Worm (Caenorhabditis elegans) whole organism, early embryonic: ENCODE data around the gene B0198.3.
A peak's percentile ranks its signal among the peaks of the same experiment; 100 is the strongest.

ENCODE experiments used
- B0310.2 ChIP-seq: sonication (generic microtip); optimal IDR thresholded peaks from 2 replicates; lab custom pipeline; 2016; ENCODE audit warnings: mild to moderate bottlenecking, missing genetic modification characterization, missing compliant biosample characterization
- F13C5.2 ChIP-seq: sonication (generic microtip); optimal IDR thresholded peaks from 2 replicates; lab custom pipeline; 2017; ENCODE audit warnings: mild to moderate bottlenecking, missing genetic modification characterization, inconsistent platforms, missing compliant biosample characterization
- aly-1 ChIP-seq: sonication (generic microtip); optimal IDR thresholded peaks from 2 replicates; lab custom pipeline; 2016; ENCODE audit warnings: missing genetic modification characterization, missing compliant biosample characterization
- ama-1 ChIP-seq: fragments of 150-350 bp; optimal IDR thresholded peaks from 2 replicates; lab custom pipeline; 2014
- ceh-13 ChIP-seq: fragments of 200-800 bp; sonication (Bioruptor generic); optimal IDR thresholded peaks from 2 replicates; lab custom pipeline; 2018; ENCODE audit warnings: mild to moderate bottlenecking, missing genetic modification characterization, missing compliant biosample characterization
- ceh-36 ChIP-seq: sonication (generic microtip); optimal IDR thresholded peaks from 2 replicates; lab custom pipeline; 2016; ENCODE audit warnings: missing genetic modification characterization, inconsistent platforms, missing compliant biosample characterization
- ets-7 ChIP-seq: sonication (generic microtip); optimal IDR thresholded peaks from 2 replicates; lab custom pipeline; 2016; ENCODE audit warnings: missing genotype, missing genetic modification characterization, missing compliant biosample characterization
- flt-1 ChIP-seq: fragments of 200-800 bp; sonication (Bioruptor generic); IDR thresholded peaks from 2 replicates; pipeline ENCODE4 v1.3.6; 2022; ENCODE audit warnings: missing genetic modification characterization, missing compliant biosample characterization
- hmbx-1 ChIP-seq: sonication (generic microtip); optimal IDR thresholded peaks from 2 replicates; lab custom pipeline; 2016; ENCODE audit warnings: mild to moderate bottlenecking, missing genetic modification characterization, missing compliant biosample characterization
- hmg-4 ChIP-seq: fragments of 200-800 bp; sonication (Bioruptor generic); optimal IDR thresholded peaks from 2 replicates; lab custom pipeline; 2018; ENCODE audit warnings: mild to moderate bottlenecking, missing genetic modification characterization, missing compliant biosample characterization
- hnd-1 ChIP-seq: sonication (generic microtip); optimal IDR thresholded peaks from 2 replicates; lab custom pipeline; 2016; ENCODE audit warnings: missing genetic modification characterization, missing compliant biosample characterization
- pes-1 ChIP-seq: fragments of 200-800 bp; sonication (Bioruptor generic); IDR thresholded peaks from 2 replicates; pipeline ENCODE4 v1.3.6; 2022; ENCODE audit warnings: missing genetic modification reagents, missing genetic modification characterization, missing compliant biosample characterization
- scrt-1 ChIP-seq: fragments of 200-800 bp; sonication (Bioruptor generic); IDR thresholded peaks from 2 replicates; pipeline ENCODE4 v1.3.6; 2022; ENCODE audit warnings: missing genetic modification characterization, missing compliant biosample characterization
- sea-1 ChIP-seq: fragments of 200-800 bp; sonication (Bioruptor generic); conservative IDR thresholded peaks from 2 replicates; pipeline ENCODE4 v1.3.6; 2022; ENCODE audit warnings: missing genetic modification characterization, missing compliant biosample characterization
- tbx-11 ChIP-seq: fragments of 200-800 bp; sonication (Bioruptor generic); IDR thresholded peaks from 2 replicates; pipeline ENCODE4 v1.3.6; 2022; ENCODE audit warnings: missing genetic modification characterization, missing compliant biosample characterization
- tbx-37 ChIP-seq: fragments of 200-800 bp; sonication (Bioruptor generic); conservative IDR thresholded peaks from 2 replicates; pipeline ENCODE4 v1.3.6; 2022; ENCODE audit warnings: missing genetic modification reagents, missing genetic modification characterization, missing compliant biosample characterization
- tra-4 ChIP-seq: sonication (generic microtip); optimal IDR thresholded peaks from 2 replicates; lab custom pipeline; 2017; ENCODE audit warnings: missing genetic modification characterization, missing compliant biosample characterization

B0198.3 gene

ce11 chrX:12056973-12057372 lies at the start of gene B0198.3:
Gene B0198.3 (minus strand): TSS chrX:12057073.
- TF ChIP-seq ets-7 (tag; lab: Kevin White, UChicago) (no peak), ceh-13 (GFP tag; lab: Kevin White, UChicago) (no peak), hmg-4 (GFP tag; lab: Kevin White, UChicago) (no peak), F13C5.2 (no peak), hnd-1 (no peak), hmbx-1 (tag; lab: Kevin White, UChicago) (no peak), ceh-36 (tag; lab: Kevin White, UChicago) (no peak), tra-4 (tag; lab: Kevin White, UChicago) (no peak), sea-1 (GFP tag; lab: Robert Waterston, UW) (no peak), tbx-11 (GFP tag; lab: Robert Waterston, UW) (no peak), aly-1 (no peak), tbx-37 (GFP tag; lab: Robert Waterston, UW) (no peak), pes-1 (no peak), ama-1 (no peak), B0310.2 (tag; lab: Kevin White, UChicago) (no peak), scrt-1 (GFP tag; lab: Robert Waterston, UW) (no peak), flt-1 (GFP tag; lab: Robert Waterston, UW) (no peak)

ce11 chrX:12106004-12106403 lies 49.1 kb upstream of the B0198.3 start:
- TF ChIP-seq tbx-37 (GFP tag; lab: Robert Waterston, UW) (peak; percentile 99), hmbx-1 (tag; lab: Kevin White, UChicago) (peak; percentile 88), ama-1 (no peak), ceh-36 (tag; lab: Kevin White, UChicago) (peak; percentile 98), B0310.2 (tag; lab: Kevin White, UChicago) (peak; percentile 95), tra-4 (tag; lab: Kevin White, UChicago) (peak; percentile 86), tbx-11 (GFP tag; lab: Robert Waterston, UW) (peak; percentile 99), sea-1 (GFP tag; lab: Robert Waterston, UW) (peak; percentile 97), ets-7 (tag; lab: Kevin White, UChicago) (peak; percentile 94), ceh-13 (GFP tag; lab: Kevin White, UChicago) (peak; percentile 97), hmg-4 (GFP tag; lab: Kevin White, UChicago) (no peak), hnd-1 (peak; percentile 93), pes-1 (peak; percentile 99), flt-1 (GFP tag; lab: Robert Waterston, UW) (peak; percentile 99), F13C5.2 (peak; percentile 99), scrt-1 (GFP tag; lab: Robert Waterston, UW) (peak; percentile 99), aly-1 (peak; percentile 97)

- TF ChIP-seq tbx-37 (GFP tag; lab: Robert Waterston, UW) (no peak), flt-1 (GFP tag; lab: Robert Waterston, UW) (no peak), F13C5.2 (no peak), scrt-1 (GFP tag; lab: Robert Waterston, UW) (no peak), hmg-4 (GFP tag; lab: Kevin White, UChicago) (no peak), ets-7 (tag; lab: Kevin White, UChicago) (no peak), hmbx-1 (tag; lab: Kevin White, UChicago) (no peak), aly-1 (no peak), hnd-1 (no peak), B0310.2 (tag; lab: Kevin White, UChicago) (no peak), sea-1 (GFP tag; lab: Robert Waterston, UW) (no peak), tbx-11 (GFP tag; lab: Robert Waterston, UW) (no peak), ama-1 (no peak), pes-1 (no peak), tra-4 (tag; lab: Kevin White, UChicago) (no peak), ceh-36 (tag; lab: Kevin White, UChicago) (no peak), ceh-13 (GFP tag; lab: Kevin White, UChicago) (no peak)
Measured at ce11 chrX:12105458-12105857, 48.6 kb upstream of the B0198.3 start.

- no peak for TF ChIP-seq ceh-36 (tag; lab: Kevin White, UChicago)
- no peak for TF ChIP-seq scrt-1 (GFP tag; lab: Robert Waterston, UW)
- no peak for TF ChIP-seq tbx-11 (GFP tag; lab: Robert Waterston, UW)
- TF ChIP-seq sea-1 (GFP tag; lab: Robert Waterston, UW) = no peak
- TF ChIP-seq F13C5.2 = no peak
- no peak for TF ChIP-seq tra-4 (tag; lab: Kevin White, UChicago)
- no peak for TF ChIP-seq tbx-37 (GFP tag; lab: Robert Waterston, UW)
- no peak for TF ChIP-seq ets-7 (tag; lab: Kevin White, UChicago)
- TF ChIP-seq hnd-1 = no peak
- TF ChIP-seq pes-1 = no peak
- TF ChIP-seq aly-1 = no peak
- no peak for TF ChIP-seq flt-1 (GFP tag; lab: Robert Waterston, UW)
- no peak for TF ChIP-seq hmbx-1 (tag; lab: Kevin White, UChicago)
- TF ChIP-seq ceh-13 (GFP tag; lab: Kevin White, UChicago) = no peak
- no peak for TF ChIP-seq hmg-4 (GFP tag; lab: Kevin White, UChicago)
- TF ChIP-seq ama-1 = no peak
Measured at ce11 chrX:12104630-12105029, 47.8 kb upstream of the B0198.3 start, which contains the start of gene col-181. Gene col-181 (plus strand): TSS chrX:12104930.

ce11 chrX:12103712-12104111 lies 46.8 kb upstream of the B0198.3 start, which contains the start of gene W03G11.3:
Gene W03G11.3 (minus strand): TSS chrX:12103812.
- TF ChIP-seq ceh-36 (tag; lab: Kevin White, UChicago) (no peak), flt-1 (GFP tag; lab: Robert Waterston, UW) (no peak), ceh-13 (GFP tag; lab: Kevin White, UChicago) (no peak), B0310.2 (tag; lab: Kevin White, UChicago) (no peak), ama-1 (no peak), scrt-1 (GFP tag; lab: Robert Waterston, UW) (no peak), sea-1 (GFP tag; lab: Robert Waterston, UW) (no peak), tra-4 (tag; lab: Kevin White, UChicago) (no peak), F13C5.2 (no peak), hnd-1 (no peak), hmg-4 (GFP tag; lab: Kevin White, UChicago) (no peak), tbx-37 (GFP tag; lab: Robert Waterston, UW) (no peak), pes-1 (no peak), ets-7 (tag; lab: Kevin White, UChicago) (no peak)

ce11 chrX:12097995-12098394 lies 41.1 kb upstream of the B0198.3 start:
- TF ChIP-seq ceh-36 (tag; lab: Kevin White, UChicago) = no peak
- no peak for TF ChIP-seq ceh-13 (GFP tag; lab: Kevin White, UChicago)
- no peak for TF ChIP-seq flt-1 (GFP tag; lab: Robert Waterston, UW)
- no peak for TF ChIP-seq pes-1
- no peak for TF ChIP-seq scrt-1 (GFP tag; lab: Robert Waterston, UW)
- no peak for TF ChIP-seq B0310.2 (tag; lab: Kevin White, UChicago)
- no peak for TF ChIP-seq hnd-1
- TF ChIP-seq aly-1 = no peak
- no peak for TF ChIP-seq F13C5.2
- TF ChIP-seq sea-1 (GFP tag; lab: Robert Waterston, UW) = no peak
- TF ChIP-seq tra-4 (tag; lab: Kevin White, UChicago) = no peak
- TF ChIP-seq tbx-11 (GFP tag; lab: Robert Waterston, UW) = no peak
- TF ChIP-seq ets-7 (tag; lab: Kevin White, UChicago) = no peak
- TF ChIP-seq hmg-4 (GFP tag; lab: Kevin White, UChicago) = no peak
- no peak for TF ChIP-seq tbx-37 (GFP tag; lab: Robert Waterston, UW)
- TF ChIP-seq ama-1 = no peak
- no peak for TF ChIP-seq hmbx-1 (tag; lab: Kevin White, UChicago)
